Fruit fly (Drosophila melanogaster): ENCODE results near the gene CG31789.

The CG31789 gene

DNA sequence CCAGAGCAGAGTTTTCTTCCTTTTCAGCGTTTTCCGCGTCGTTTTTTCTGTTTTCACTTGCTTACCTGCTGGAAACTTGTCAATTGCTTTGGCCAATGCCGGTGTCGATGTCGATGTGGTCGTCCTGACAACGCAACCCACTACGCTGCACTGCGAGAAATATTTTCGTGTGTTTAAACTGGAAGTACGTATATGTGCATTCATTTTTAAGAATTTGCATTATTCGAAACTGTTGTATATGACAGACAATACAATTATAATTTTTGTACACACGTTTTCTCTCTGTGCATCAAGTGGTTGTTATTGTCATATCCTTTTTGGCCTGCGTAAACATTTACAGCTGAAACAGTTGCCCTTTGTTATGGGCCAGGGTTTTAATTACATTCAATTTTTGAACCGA, 10.3 kb downstream of the CG31789 start, which contains the start of gene IFT46 (continued):
- no peak for TF ChIP-seq Hr51 (GFP tag; optimal IDR thresholded peaks at IDR 0.05)
- TF ChIP-seq CG7963 (GFP tag; IDR thresholded peaks at IDR 0.05; ENCODE audit: partially characterized antibody): no peak
- no peak for TF ChIP-seq Rx (GFP tag; IDR thresholded peaks at IDR 0.05)
- TF ChIP-seq CG10959 (GFP tag; IDR thresholded peaks at IDR 0.05): peak; percentile 54; the same call in 1 of the 2 replicates
- no peak for TF ChIP-seq CG17568 (GFP tag; optimal IDR thresholded peaks at IDR 0.05)
- TF ChIP-seq repo (GFP tag; optimal IDR thresholded peaks at IDR 0.05): no peak
- TF ChIP-seq Scr (GFP tag; IDR thresholded peaks at IDR 0.05; ENCODE audit: partially characterized antibody): no peak
- no peak for TF ChIP-seq sqz (GFP tag; optimal IDR thresholded peaks at IDR 0.05)
- TF ChIP-seq Chrac-16 (GFP tag; optimal IDR thresholded peaks at IDR 0.05): no peak
- TF ChIP-seq CG10979 (tag; optimal IDR thresholded peaks at IDR 0.05): peak; percentile 14
- TF ChIP-seq Gug (GFP tag; IDR thresholded peaks at IDR 0.05): no peak
- TF ChIP-seq ind (GFP tag; optimal IDR thresholded peaks at IDR 0.05): peak; percentile 11
- no peak for TF ChIP-seq CG30020 (tag; optimal IDR thresholded peaks at IDR 0.05)
- TF ChIP-seq sug (tag; optimal IDR thresholded peaks at IDR 0.05): no peak
- TF ChIP-seq Fer1 (GFP tag; optimal IDR thresholded peaks at IDR 0.05): no peak
- TF ChIP-seq CG13424 (tag; optimal IDR thresholded peaks at IDR 0.05): no peak
- TF ChIP-seq Sry-δ (GFP tag; optimal IDR thresholded peaks at IDR 0.05): no peak
- no peak for TF ChIP-seq D19B (GFP tag; optimal IDR thresholded peaks at IDR 0.05)
- TF ChIP-seq trh (GFP tag; optimal IDR thresholded peaks at IDR 0.05): no peak
- no peak for TF ChIP-seq CG18011 (GFP tag; optimal IDR thresholded peaks at IDR 0.05)
- TF ChIP-seq tll (GFP tag; optimal IDR thresholded peaks at IDR 0.05): peak in 1 of 2 experiments; percentile 89
- TF ChIP-seq CG9215 (GFP tag; IDR thresholded peaks at IDR 0.05): no peak
- no peak for TF ChIP-seq CG12744 (GFP tag; optimal IDR thresholded peaks at IDR 0.05)
- TF ChIP-seq oc (tag; optimal IDR thresholded peaks at IDR 0.05): no peak
- no peak for TF ChIP-seq Side (GFP tag; optimal IDR thresholded peaks at IDR 0.05)
- TF ChIP-seq rib (GFP tag; IDR thresholded peaks at IDR 0.05): no peak
- TF ChIP-seq onecut (GFP tag; IDR thresholded peaks at IDR 0.05): no peak
- TF ChIP-seq nau (GFP tag; optimal IDR thresholded peaks at IDR 0.05): no peak
- peak; percentile 3 for TF ChIP-seq CG10267 (tag; optimal IDR thresholded peaks at IDR 0.05)
- no peak for TF ChIP-seq Hr39 (optimal IDR thresholded peaks at IDR 0.05)
- TF ChIP-seq schlank (tag; optimal IDR thresholded peaks at IDR 0.05): no peak
- TF ChIP-seq CG7928 (GFP tag; optimal IDR thresholded peaks at IDR 0.05): no peak
- no peak for TF ChIP-seq crp (GFP tag; optimal IDR thresholded peaks at IDR 0.05)
- TF ChIP-seq lbe (GFP tag; optimal IDR thresholded peaks at IDR 0.05): no peak
- peak; percentile 55 for TF ChIP-seq fd102C (GFP tag; optimal IDR thresholded peaks at IDR 0.05)
- no peak for TF ChIP-seq croc (GFP tag; conservative IDR thresholded peaks at IDR 0.05)
- TF ChIP-seq Kr (GFP tag; optimal IDR thresholded peaks at IDR 0.05): no peak
- TF ChIP-seq Taf1 (GFP tag; IDR thresholded peaks at IDR 0.05): no peak
- no peak for TF ChIP-seq HLH3B (GFP tag; IDR thresholded peaks at IDR 0.05)
- TF ChIP-seq amos (GFP tag; IDR thresholded peaks at IDR 0.05; ENCODE audit: partially characterized antibody): no peak
- TF ChIP-seq CG13296 (GFP tag; optimal IDR thresholded peaks at IDR 0.05): no peak
- no peak for TF ChIP-seq gcm (GFP tag; optimal IDR thresholded peaks at IDR 0.05)
- TF ChIP-seq tgo (GFP tag; IDR thresholded peaks at IDR 0.05): 0 out of 3 replicates have a peak, but pooled peaks have one; percentile 14
- TF ChIP-seq CG6689 (GFP tag; IDR thresholded peaks at IDR 0.05): 0 out of 2 replicates have a peak, but pooled peaks have one; percentile 12
- TF ChIP-seq CG8478 (optimal IDR thresholded peaks at IDR 0.05): no peak
- TF ChIP-seq prd (optimal IDR thresholded peaks at IDR 0.05): no peak
- peak; percentile 87 for TF ChIP-seq prd (GFP tag; IDR thresholded peaks at IDR 0.05)
- TF ChIP-seq Dip3 (GFP tag; optimal IDR thresholded peaks at IDR 0.05): no peak
- TF ChIP-seq Ets97D (GFP tag; optimal IDR thresholded peaks at IDR 0.05): no peak
- no peak for TF ChIP-seq CG8359 (GFP tag; optimal IDR thresholded peaks at IDR 0.05; ENCODE audit: borderline replicate concordance)
- no peak for TF ChIP-seq wor (GFP tag; IDR thresholded peaks at IDR 0.05)
- TF ChIP-seq CG8281 (tag; optimal IDR thresholded peaks at IDR 0.05): no peak
